Worm (Caenorhabditis elegans) whole organism, late embryonic: ENCODE measurements around the gene skpt-1.
A peak's percentile ranks its signal among the peaks of the same experiment; 100 is the strongest.

ENCODE experiments used
- ceh-24 ChIP-seq: sonication (generic microtip); optimal IDR thresholded peaks from 2 replicates; lab custom pipeline; 2016; ENCODE audit warnings: mild to moderate bottlenecking, missing genetic modification characterization, missing compliant biosample characterization
- elt-2 ChIP-seq: sonication (generic microtip); optimal IDR thresholded peaks from 2 replicates; lab custom pipeline; 2016; ENCODE audit warnings: missing genetic modification reagents, missing genetic modification characterization, missing compliant biosample characterization
- hlh-30 ChIP-seq: sonication (generic microtip); optimal IDR thresholded peaks from 2 replicates; lab custom pipeline; 2017; ENCODE audit warnings: antibody characterized with exemption, missing genetic modification characterization, missing compliant biosample characterization; ENCODE audit not compliant: insufficient read depth
- ref-2 ChIP-seq: sonication (generic microtip); optimal IDR thresholded peaks from 2 replicates; lab custom pipeline; 2016; ENCODE audit warnings: missing genetic modification characterization, missing compliant biosample characterization

DNA sequence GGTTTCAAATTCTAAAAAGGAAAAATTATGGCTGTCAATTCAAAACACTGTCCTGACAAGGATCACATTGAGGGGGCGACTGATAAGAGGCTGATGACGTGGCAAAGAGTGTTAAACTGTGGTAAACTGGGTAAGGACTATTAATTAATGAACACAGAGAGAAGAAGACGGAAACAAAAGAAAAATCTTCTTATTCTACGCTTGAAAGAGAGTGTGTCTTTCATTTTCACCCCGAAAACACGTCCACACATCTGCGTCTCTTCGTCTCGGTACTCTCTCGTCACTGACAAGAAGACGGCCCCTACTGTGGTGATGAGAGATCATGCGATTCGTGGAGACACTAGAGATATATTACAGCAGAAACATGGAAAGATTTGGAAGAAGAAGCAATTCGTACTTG is 26.8 kb downstream of the skpt-1 start:
- peak; percentile 18 for TF ChIP-seq elt-2 (tag; lab: Kevin White, UChicago)
- TF ChIP-seq ceh-24, result no peak
- TF ChIP-seq hlh-30 (tag; lab: Kevin White, UChicago), result no peak
- no peak for TF ChIP-seq ref-2 (tag; lab: Kevin White, UChicago)
